Fruit fly (Drosophila melanogaster): ENCODE measurements around the gene Rox8.

Rox8 gene

dm6 chr3R:24006449-24007159 is 41.5 kb downstream of the Rox8 start (continued):
- TF ChIP-seq CG3847 (GFP tag; IDR thresholded peaks at IDR 0.05) (no peak), Nf-YB (GFP tag; optimal IDR thresholded peaks at IDR 0.05) (no peak), gce (GFP tag; IDR thresholded peaks at IDR 0.05) (no peak), CG34224 (GFP tag; IDR thresholded peaks at IDR 0.05; ENCODE audit: partially characterized antibody) (0 out of 3 replicates have a peak, but pooled peaks have one; percentile 25), psq (GFP tag; optimal IDR thresholded peaks at IDR 0.05) (no peak), CG16815 (GFP tag; optimal IDR thresholded peaks at IDR 0.05) (no peak), unc-4 (GFP tag; IDR thresholded peaks at IDR 0.05; ENCODE audit: partially characterized antibody) (no peak), jigr1 (GFP tag; IDR thresholded peaks at IDR 0.05) (no peak), Stat92E (GFP tag; optimal IDR thresholded peaks at IDR 0.05) (no peak), zen (tag; optimal IDR thresholded peaks at IDR 0.05) (no peak), Lhr (GFP tag; optimal IDR thresholded peaks at IDR 0.05) (no peak), CG13287 (GFP tag; IDR thresholded peaks at IDR 0.05; ENCODE audit: partially characterized antibody) (no peak), kah (GFP tag; optimal IDR thresholded peaks at IDR 0.05) (no peak), dan (GFP tag; IDR thresholded peaks at IDR 0.05) (no peak), Dek (tag; optimal IDR thresholded peaks at IDR 0.05) (no peak), CG14710 (tag; optimal IDR thresholded peaks at IDR 0.05) (peak; percentile 3), stwl (tag; optimal IDR thresholded peaks at IDR 0.05) (no peak), CG4424 (GFP tag; optimal IDR thresholded peaks at IDR 0.05) (peak; percentile 6), CG10209 (GFP tag; optimal IDR thresholded peaks at IDR 0.05) (no peak), twi (tag; optimal IDR thresholded peaks at IDR 0.05) (no peak), lmd (GFP tag; IDR thresholded peaks at IDR 0.05) (peak; percentile 38; the same call in 1 of the 2 replicates), CG17385 (GFP tag; optimal IDR thresholded peaks at IDR 0.05) (no peak), h (optimal IDR thresholded peaks at IDR 0.05) (no peak), vvl (GFP tag; IDR thresholded peaks at IDR 0.05) (no peak), hkb (optimal IDR thresholded peaks at IDR 0.05) (no peak), hkb (GFP tag; IDR thresholded peaks at IDR 0.05) (no peak), gfzf (GFP tag; optimal IDR thresholded peaks at IDR 0.05) (no peak), gsb-n (tag; optimal IDR thresholded peaks at IDR 0.05) (no peak), tin (GFP tag; optimal IDR thresholded peaks at IDR 0.05) (no peak), phol (tag; optimal IDR thresholded peaks at IDR 0.05) (no peak), CG7357 (GFP tag; IDR thresholded peaks at IDR 0.05) (no peak), CG16779 (GFP tag; IDR thresholded peaks at IDR 0.05) (0 out of 2 replicates have a peak, but pooled peaks have one; percentile 35), fu2 (GFP tag; optimal IDR thresholded peaks at IDR 0.05) (no peak), lola (GFP tag; optimal IDR thresholded peaks at IDR 0.05) (no peak), Dbx (GFP tag; IDR thresholded peaks at IDR 0.05) (peak; percentile 41; the same call in 1 of the 3 replicates), CG4282 (GFP tag; optimal IDR thresholded peaks at IDR 0.05) (no peak), stc (GFP tag; IDR thresholded peaks at IDR 0.05) (no peak), Sry-δ (GFP tag; optimal IDR thresholded peaks at IDR 0.05) (no peak), ssp (GFP tag; IDR thresholded peaks at IDR 0.05) (no peak), CG18619 (GFP tag; optimal IDR thresholded peaks at IDR 0.05) (no peak), CG14014 (GFP tag; IDR thresholded peaks at IDR 0.05) (0 out of 2 replicates have a peak, but pooled peaks have one; percentile 17), onecut (GFP tag; IDR thresholded peaks at IDR 0.05) (0 out of 2 replicates have a peak, but pooled peaks have one; percentile 26), Hey (tag; optimal IDR thresholded peaks at IDR 0.05) (peak; percentile 83), CG10267 (tag; optimal IDR thresholded peaks at IDR 0.05) (no peak), Hr39 (optimal IDR thresholded peaks at IDR 0.05) (no peak), GATAe (GFP tag; conservative IDR thresholded peaks at IDR 0.05) (no peak), CG32767 (GFP tag; IDR thresholded peaks at IDR 0.05) (no peak), CG10543 (GFP tag; optimal IDR thresholded peaks at IDR 0.05) (peak; percentile 15), CG31388 (GFP tag; optimal IDR thresholded peaks at IDR 0.05) (no peak), Bteb2 (GFP tag; optimal IDR thresholded peaks at IDR 0.05) (no peak)

All from whole organism, embryonic.